Fruit fly (Drosophila melanogaster) whole organism, embryonic: Measurements from ENCODE around the gene CG31089.

Source experiments
- Atf6 ChIP-seq: fragments of 200-800 bp; sonication (Bioruptor generic); IDR thresholded peaks from 2 replicates; pipeline ENCODE4 v1.3.6; 2022; ENCODE audit warnings: missing biosample characterization, missing genetic modification characterization
- Awh ChIP-seq: fragments of 200-800 bp; sonication (Bioruptor generic); IDR thresholded peaks from 2 replicates; pipeline ENCODE4, ENCODE4 v1.3.6; 2022; ENCODE audit warnings: missing biosample characterization, missing genetic modification characterization
- CG10565 ChIP-seq: fragments of 200-800 bp; sonication (Bioruptor generic); optimal IDR thresholded peaks from 3 replicates; lab custom pipeline; 2016; ENCODE audit warnings: missing biosample characterization, mild to moderate bottlenecking, missing genetic modification characterization
- CG10979 ChIP-seq: fragments of 200-800 bp; sonication (Bioruptor generic); optimal IDR thresholded peaks from 2 replicates; lab custom pipeline; 2018; ENCODE audit warnings: missing biosample characterization, mild to moderate bottlenecking, missing genetic modification characterization, moderate library complexity
- CG11560 ChIP-seq: fragments of 200-800 bp; sonication (Bioruptor generic); IDR thresholded peaks from 3 replicates; pipeline ENCODE4 v1.3.6; 2022; ENCODE audit warnings: missing biosample characterization, missing genetic modification characterization
- CG1233 ChIP-seq: fragments of 200-800 bp; sonication (Bioruptor generic); optimal IDR thresholded peaks from 4 replicates; lab custom pipeline; 2018; ENCODE audit warnings: missing biosample characterization, mild to moderate bottlenecking, missing genetic modification characterization
- CG13424 ChIP-seq: fragments of 200-800 bp; sonication (Bioruptor generic); optimal IDR thresholded peaks from 2 replicates; lab custom pipeline; 2019; ENCODE audit warnings: missing biosample characterization, mild to moderate bottlenecking, missing genetic modification characterization, moderate library complexity
- CG14050 ChIP-seq: fragments of 200-800 bp; sonication (Bioruptor generic); IDR thresholded peaks from 3 replicates; pipeline ENCODE4 v1.3.6; 2022; ENCODE audit warnings: missing biosample characterization, missing genetic modification characterization
- CG14860 ChIP-seq: fragments of 200-800 bp; sonication (Bioruptor generic); IDR thresholded peaks from 3 replicates; pipeline ENCODE4 v1.3.6; 2022; ENCODE audit warnings: missing biosample characterization, missing genetic modification characterization; ENCODE audit not compliant: partially characterized antibody
- CG1647 ChIP-seq: fragments of 200-800 bp; sonication (Bioruptor generic); optimal IDR thresholded peaks from 3 replicates; lab custom pipeline; 2016; ENCODE audit warnings: missing biosample characterization, missing genetic modification characterization
- CG16815 ChIP-seq: fragments of 200-800 bp; sonication (Bioruptor generic); optimal IDR thresholded peaks from 3 replicates; lab custom pipeline; 2017; ENCODE audit warnings: missing biosample characterization, mild to moderate bottlenecking, missing genetic modification characterization
- CG1832 ChIP-seq: fragments of 200-800 bp; sonication (Bioruptor generic); optimal IDR thresholded peaks from 2 replicates; lab custom pipeline; 2017; ENCODE audit warnings: missing biosample characterization, mild to moderate bottlenecking, missing genetic modification characterization, inconsistent platforms
- CG2129 ChIP-seq: fragments of 200-800 bp; sonication (Bioruptor generic); IDR thresholded peaks from 2 replicates; pipeline ENCODE4 v1.3.6; 2022; ENCODE audit warnings: missing biosample characterization, missing genetic modification characterization; ENCODE audit not compliant: partially characterized antibody
- CG3407 ChIP-seq: fragments of 200-800 bp; sonication (Bioruptor generic); optimal IDR thresholded peaks from 2 replicates; lab custom pipeline; 2018; ENCODE audit warnings: missing biosample characterization, mild to moderate bottlenecking, missing genetic modification characterization
- CG34422 ChIP-seq: fragments of 200-800 bp; sonication (Bioruptor generic); IDR thresholded peaks from 3 replicates; pipeline ENCODE4 v1.3.6; 2022; ENCODE audit warnings: missing biosample characterization, missing genetic modification characterization
- CG5953 ChIP-seq: fragments of 200-800 bp; sonication (Bioruptor generic); IDR thresholded peaks from 2 replicates; pipeline ENCODE4 v1.3.6; 2022; ENCODE audit warnings: missing biosample characterization, missing genetic modification characterization
- CG6272 ChIP-seq: fragments of 200-800 bp; sonication (Bioruptor generic); IDR thresholded peaks from 2 replicates; pipeline ENCODE4 v1.3.6; 2022; ENCODE audit warnings: missing biosample characterization, missing genetic modification characterization
- CG7556 ChIP-seq: fragments of 200-800 bp; sonication (Bioruptor generic); optimal IDR thresholded peaks from 2 replicates; lab custom pipeline; 2017; ENCODE audit warnings: missing biosample characterization, mild to moderate bottlenecking, missing genetic modification characterization
- CG8359 ChIP-seq: fragments of 200-800 bp; sonication (Bioruptor generic); optimal IDR thresholded peaks from 2 replicates; lab custom pipeline; 2017; ENCODE audit warnings: missing biosample characterization, mild to moderate bottlenecking, missing genetic modification characterization, borderline replicate concordance
- CG8944 ChIP-seq: fragments of 200-800 bp; sonication (Bioruptor generic); optimal IDR thresholded peaks from 3 replicates; lab custom pipeline; 2016; ENCODE audit warnings: missing biosample characterization, missing genetic modification characterization
- CTCF ChIP-seq: fragments of 200-800 bp; sonication (Bioruptor generic); optimal IDR thresholded peaks from 2 replicates; lab custom pipeline; 2017; ENCODE audit warnings: missing biosample characterization, mild to moderate bottlenecking, missing genetic modification characterization, moderate library complexity
- D19B ChIP-seq: fragments of 200-800 bp; sonication (Bioruptor generic); optimal IDR thresholded peaks from 2 replicates; lab custom pipeline; 2017; ENCODE audit warnings: missing biosample characterization, mild to moderate bottlenecking, missing genetic modification characterization
- E2f1 ChIP-seq: fragments of 200-800 bp; sonication (Bioruptor generic); IDR thresholded peaks from 2 replicates; pipeline ENCODE4 v1.3.6; 2022; ENCODE audit warnings: missing biosample characterization, missing genetic modification characterization
- Hmx ChIP-seq: fragments of 200-800 bp; sonication (Bioruptor generic); optimal IDR thresholded peaks from 2 replicates; lab custom pipeline; 2016; ENCODE audit warnings: missing biosample characterization, missing genetic modification characterization
- Lhr ChIP-seq: fragments of 200-800 bp; sonication (Bioruptor generic); optimal IDR thresholded peaks from 3 replicates; lab custom pipeline; 2017; ENCODE audit warnings: mild to moderate bottlenecking, missing biosample characterization, missing genetic modification reagents, missing genetic modification characterization
- MTF-1 ChIP-seq: fragments of 200-800 bp; sonication (Bioruptor generic); optimal IDR thresholded peaks from 2 replicates; lab custom pipeline; 2018; ENCODE audit warnings: missing biosample characterization, mild to moderate bottlenecking, missing genetic modification characterization, borderline replicate concordance
- Meics ChIP-seq: fragments of 200-800 bp; sonication (Bioruptor generic); optimal IDR thresholded peaks from 2 replicates; lab custom pipeline; 2017; ENCODE audit warnings: missing biosample characterization, mild to moderate bottlenecking, missing genetic modification characterization
- Nf-YB ChIP-seq: fragments of 200-800 bp; sonication (Bioruptor generic); optimal IDR thresholded peaks from 3 replicates; lab custom pipeline; 2019; ENCODE audit warnings: missing biosample characterization, mild to moderate bottlenecking, missing genetic modification characterization, moderate library complexity
- Nf-YC ChIP-seq: fragments of 200-800 bp; optimal IDR thresholded peaks from 3 replicates; lab custom pipeline; 2019; ENCODE audit warnings: missing biosample characterization, mild to moderate bottlenecking, missing genetic modification characterization, moderate library complexity
- Rfx ChIP-seq: fragments of 200-800 bp; sonication (Bioruptor generic); IDR thresholded peaks from 2 replicates; pipeline ENCODE4 v1.3.6; 2022; ENCODE audit warnings: missing biosample characterization, missing genetic modification characterization
- Rx ChIP-seq: fragments of 200-800 bp; sonication (Bioruptor generic); IDR thresholded peaks from 2 replicates; pipeline ENCODE4 v1.3.6; 2022; ENCODE audit warnings: missing biosample characterization, missing genetic modification characterization
- Sox102F ChIP-seq: fragments of 200-800 bp; sonication (Bioruptor generic); optimal IDR thresholded peaks from 2 replicates; lab custom pipeline; 2018; ENCODE audit warnings: missing biosample characterization, mild to moderate bottlenecking, missing genetic modification characterization, moderate library complexity
- aop ChIP-seq: fragments of 200-800 bp; sonication (Bioruptor generic); IDR thresholded peaks from 2 replicates; pipeline ENCODE4 v1.3.6; 2022; ENCODE audit warnings: missing biosample characterization, missing genetic modification characterization
- ato ChIP-seq: fragments of 200-800 bp; sonication (Bioruptor generic); IDR thresholded peaks from 2 replicates; pipeline ENCODE4 v1.3.6; 2022; ENCODE audit warnings: missing biosample characterization, missing genetic modification characterization; ENCODE audit not compliant: partially characterized antibody
- btn ChIP-seq: fragments of 200-800 bp; sonication (Bioruptor generic); optimal IDR thresholded peaks from 2 replicates; lab custom pipeline; 2016; ENCODE audit warnings: missing biosample characterization, missing genetic modification characterization
- dimm ChIP-seq: fragments of 200-800 bp; sonication (Bioruptor generic); IDR thresholded peaks from 2 replicates; pipeline ENCODE4 v1.3.6; 2022; ENCODE audit warnings: missing biosample characterization, missing genetic modification characterization
- fd102C ChIP-seq: fragments of 200-800 bp; sonication (Bioruptor generic); optimal IDR thresholded peaks from 2 replicates; lab custom pipeline; 2018; ENCODE audit warnings: missing biosample characterization, mild to moderate bottlenecking, missing genetic modification characterization, moderate library complexity
- fd96Cb ChIP-seq: fragments of 200-800 bp; sonication (Bioruptor generic); optimal IDR thresholded peaks from 2 replicates; lab custom pipeline; 2018; ENCODE audit warnings: missing biosample characterization, mild to moderate bottlenecking, missing genetic modification characterization, moderate library complexity
- jing ChIP-seq: fragments of 200-800 bp; sonication (Bioruptor generic); optimal IDR thresholded peaks from 2 replicates; lab custom pipeline; 2018; ENCODE audit warnings: missing biosample characterization, mild to moderate bottlenecking, missing genetic modification characterization
- nerfin-1 ChIP-seq: fragments of 200-800 bp; sonication (Bioruptor generic); optimal IDR thresholded peaks from 3 replicates; lab custom pipeline; 2019; ENCODE audit warnings: missing biosample characterization, mild to moderate bottlenecking, missing genetic modification characterization, moderate library complexity
- onecut ChIP-seq: fragments of 200-800 bp; sonication (Bioruptor generic); IDR thresholded peaks from 2 replicates; pipeline ENCODE4 v1.3.6; 2022; ENCODE audit warnings: missing biosample characterization, missing genetic modification characterization
- otp ChIP-seq: fragments of 200-800 bp; sonication (Bioruptor generic); IDR thresholded peaks from 3 replicates; pipeline ENCODE4, ENCODE4 v1.3.6; 2022; ENCODE audit warnings: missing biosample characterization, missing genetic modification characterization
- pb ChIP-seq: fragments of 200-800 bp; sonication (Bioruptor generic); optimal IDR thresholded peaks from 3 replicates; lab custom pipeline; 2016; ENCODE audit warnings: missing biosample characterization, missing genetic modification characterization
- pros ChIP-seq: fragments of 200-800 bp; sonication (Bioruptor generic); optimal IDR thresholded peaks from 3 replicates; lab custom pipeline; 2019; ENCODE audit warnings: missing biosample characterization, mild to moderate bottlenecking, missing genetic modification characterization, moderate library complexity
- psq ChIP-seq: fragments of 200-800 bp; sonication (Bioruptor generic); optimal IDR thresholded peaks from 2 replicates; lab custom pipeline; 2017; ENCODE audit warnings: missing biosample characterization, missing genetic modification characterization
- sim ChIP-seq: fragments of 200-800 bp; sonication (Bioruptor generic); IDR thresholded peaks from 2 replicates; pipeline ENCODE4 v1.3.6; 2022; ENCODE audit warnings: missing biosample characterization, missing genetic modification characterization
- sqz ChIP-seq: fragments of 200-800 bp; sonication (Bioruptor generic); optimal IDR thresholded peaks from 3 replicates; lab custom pipeline; 2018; ENCODE audit warnings: missing biosample characterization, mild to moderate bottlenecking, missing genetic modification characterization
- tll ChIP-seq, 2 experiments: fragments of 200-800 bp in 1 of 2; fragments of >200 bp in 1 of 2; sonication (Bioruptor generic) in 1 of 2; optimal IDR thresholded peaks; 2 replicates each; lab custom pipeline; 2017 to 2019; ENCODE audit warnings: missing biosample characterization in 2 of 2, missing genetic modification characterization in 2 of 2, mild to moderate bottlenecking in 1 of 2, moderate library complexity in 1 of 2
- tx ChIP-seq: fragments of 200-800 bp; sonication (Bioruptor generic); optimal IDR thresholded peaks from 2 replicates; lab custom pipeline; 2016; ENCODE audit warnings: missing biosample characterization, missing genetic modification characterization

The CG31089 gene

dm6 chr3R:25880198-25880970, 22.1 kb upstream of the CG31089 start (continued):
- no peak for TF ChIP-seq psq (GFP tag; lab: Kevin White, UChicago)
- peak; percentile 37 for TF ChIP-seq Nf-YB (GFP tag; lab: Kevin White, UChicago)
- no peak for TF ChIP-seq nerfin-1
- no peak for TF ChIP-seq dimm
- no peak for TF ChIP-seq CG8944 (GFP tag; lab: Kevin White, UChicago)
- no peak for TF ChIP-seq ato (GFP tag; lab: Robert Waterston, UW)
- peak; percentile 35 for TF ChIP-seq CG1233 (GFP tag; lab: Kevin White, UChicago)
- TF ChIP-seq CTCF (GFP tag; lab: Kevin White, UChicago) = no peak
- no peak for TF ChIP-seq CG2129 (GFP tag; lab: Robert Waterston, UW)
- no peak for TF ChIP-seq btn
- no peak for TF ChIP-seq fd102C
- TF ChIP-seq MTF-1 (GFP tag; lab: Kevin White, UChicago) = peak; percentile 16
- TF ChIP-seq jing (GFP tag; lab: Kevin White, UChicago) = no peak
- no peak; the same call in 2 of the 3 replicates for TF ChIP-seq otp
- no peak for TF ChIP-seq tll (GFP tag; optimal IDR thresholded peaks at IDR 0.05; lab: Kevin White, UChicago)
- no peak; the same call in 1 of the 2 replicates for TF ChIP-seq onecut (GFP tag; lab: Robert Waterston, UW)
- no peak for TF ChIP-seq D19B (GFP tag; lab: Kevin White, UChicago)
- no peak for TF ChIP-seq tx
- no peak for TF ChIP-seq CG5953 (GFP tag; lab: Robert Waterston, UW)
- TF ChIP-seq CG11560 (tag; lab: Robert Waterston, UW) = no peak
- TF ChIP-seq Awh = peak; percentile 45; the same call in 1 of the 2 replicates
- TF ChIP-seq CG8359 = peak; percentile 1
- TF ChIP-seq CG10979 (tag; lab: Kevin White, UChicago) = peak; percentile 70
- TF ChIP-seq CG34422 (GFP tag; lab: Robert Waterston, UW) = no peak
- peak; percentile 1 for TF ChIP-seq Nf-YC (tag; lab: Kevin White, UChicago)
- no peak for TF ChIP-seq sqz (GFP tag; lab: Kevin White, UChicago)
- peak; percentile 76; the same call in 1 of the 2 replicates for TF ChIP-seq aop (GFP tag; lab: Robert Waterston, UW)
- no peak for TF ChIP-seq pb (GFP tag; lab: Kevin White, UChicago)
- no peak for TF ChIP-seq CG1647 (GFP tag; lab: Kevin White, UChicago)
- TF ChIP-seq CG14860 (GFP tag; lab: Robert Waterston, UW) = no peak
- TF ChIP-seq Rfx (GFP tag; lab: Robert Waterston, UW) = peak; percentile 26; the same call in 1 of the 2 replicates
- TF ChIP-seq fd96Cb (tag; lab: Kevin White, UChicago) = peak; percentile 49
- peak; percentile 81 for TF ChIP-seq CG7556
- TF ChIP-seq CG10565 (GFP tag; lab: Kevin White, UChicago) = no peak
- no peak for TF ChIP-seq Rx (GFP tag; lab: Robert Waterston, UW)
- peak; percentile 58 for TF ChIP-seq CG13424 (tag; lab: Kevin White, UChicago)
- no peak for TF ChIP-seq pros (GFP tag; lab: Kevin White, UChicago)
- no peak for TF ChIP-seq CG14050 (GFP tag; lab: Robert Waterston, UW)
- no peak for TF ChIP-seq CG6272
- no peak for TF ChIP-seq sim (GFP tag; lab: Robert Waterston, UW)
- peak; percentile 43 for TF ChIP-seq Meics (GFP tag; lab: Kevin White, UChicago)
- peak; percentile 43 for TF ChIP-seq CG16815 (GFP tag; lab: Kevin White, UChicago)
- no peak for TF ChIP-seq Hmx
- no peak; the same call in 1 of the 2 replicates for TF ChIP-seq Atf6 (GFP tag; lab: Robert Waterston, UW)
- TF ChIP-seq Sox102F (GFP tag; lab: Kevin White, UChicago) = peak; percentile 64
- TF ChIP-seq E2f1 = peak; percentile 35; the same call in 1 of the 2 replicates
- peak; percentile 8 for TF ChIP-seq CG3407 (GFP tag; lab: Kevin White, UChicago)
- no peak for TF ChIP-seq CG1832 (GFP tag; lab: Kevin White, UChicago)
- no peak for TF ChIP-seq Lhr (GFP tag; lab: Kevin White, UChicago)
